Worm (Caenorhabditis elegans) whole organism, mixed stage, embryonic: ENCODE results near the gene F34D10.3.

Source experiments
- M03D4.4 ChIP-seq: sonication (generic microtip); optimal IDR thresholded peaks from 2 replicates; lab custom pipeline; 2017; ENCODE audit warnings: mild to moderate bottlenecking, missing genetic modification characterization, missing compliant biosample characterization
- bed-3 ChIP-seq: fragments of 200-800 bp; sonication (Bioruptor generic); optimal IDR thresholded peaks from 3 replicates; lab custom pipeline; 2018; ENCODE audit warnings: mild to moderate bottlenecking, missing genetic modification characterization, moderate library complexity, missing compliant biosample characterization
- blmp-1 ChIP-seq: fragments of 150-350 bp; optimal IDR thresholded peaks from 2 replicates; lab custom pipeline; 2014; ENCODE audit warnings: missing biosample characterization, missing genetic modification characterization
- ceh-39 ChIP-seq: fragments of 150-350 bp; optimal IDR thresholded peaks from 2 replicates; lab custom pipeline; 2014; ENCODE audit warnings: missing biosample characterization, missing genetic modification characterization
- ceh-43 ChIP-seq: fragments of 200-800 bp; sonication (Bioruptor generic); optimal IDR thresholded peaks from 2 replicates; lab custom pipeline; 2018; ENCODE audit warnings: mild to moderate bottlenecking, missing genetic modification characterization, moderate library complexity, missing compliant biosample characterization
- ceh-83 ChIP-seq: fragments of 200-800 bp; sonication (Bioruptor generic); optimal IDR thresholded peaks from 2 replicates; lab custom pipeline; 2018; ENCODE audit warnings: mild to moderate bottlenecking, missing genetic modification characterization, missing compliant biosample characterization
- ces-1 ChIP-seq: fragments of 150-350 bp; optimal IDR thresholded peaks from 2 replicates; lab custom pipeline; 2014; ENCODE audit warnings: missing biosample characterization, missing genetic modification reagents, missing genetic modification characterization
- drap-1 ChIP-seq: fragments of 200-800 bp; sonication (Bioruptor generic); optimal IDR thresholded peaks from 3 replicates; lab custom pipeline; 2018; ENCODE audit warnings: mild to moderate bottlenecking, missing genetic modification characterization, missing compliant biosample characterization
- elt-1 ChIP-seq: sonication (generic microtip); optimal IDR thresholded peaks from 2 replicates; lab custom pipeline; 2017; ENCODE audit warnings: missing genetic modification characterization, mild to moderate bottlenecking, missing compliant biosample characterization, antibody characterized with exemption, moderate library complexity, borderline replicate concordance; ENCODE audit not compliant: insufficient read depth
- elt-3 ChIP-seq: fragments of 150-350 bp; optimal IDR thresholded peaks from 2 replicates; lab custom pipeline; 2014; ENCODE audit warnings: missing biosample characterization, missing genetic modification characterization
- flh-1 ChIP-seq: fragments of 200-800 bp; sonication (Bioruptor generic); optimal IDR thresholded peaks from 2 replicates; lab custom pipeline; 2018; ENCODE audit warnings: mild to moderate bottlenecking, missing genetic modification characterization, moderate library complexity, missing compliant biosample characterization
- ham-2 ChIP-seq: fragments of 200-800 bp; sonication (Bioruptor generic); optimal IDR thresholded peaks from 2 replicates; lab custom pipeline; 2018; ENCODE audit warnings: mild to moderate bottlenecking, missing genetic modification characterization, missing compliant biosample characterization
- lin-13 ChIP-seq: fragments of 150-350 bp; optimal IDR thresholded peaks from 2 replicates; lab custom pipeline; 2014; ENCODE audit warnings: missing biosample characterization, missing genetic modification characterization
- lin-32 ChIP-seq: fragments of 200-800 bp; sonication (Bioruptor generic); optimal IDR thresholded peaks from 2 replicates; lab custom pipeline; 2018; ENCODE audit warnings: mild to moderate bottlenecking, missing genetic modification characterization, missing compliant biosample characterization
- mab-5 ChIP-seq: fragments of 150-350 bp; optimal IDR thresholded peaks from 2 replicates; lab custom pipeline; 2014; ENCODE audit warnings: missing biosample characterization, missing genetic modification characterization
- mep-1 ChIP-seq: fragments of 150-350 bp; optimal IDR thresholded peaks from 2 replicates; lab custom pipeline; 2017; ENCODE audit warnings: missing biosample characterization, missing genetic modification reagents, missing genetic modification characterization, inconsistent platforms
- mls-2 ChIP-seq: sonication (generic microtip); optimal IDR thresholded peaks from 2 replicates; lab custom pipeline; 2016; ENCODE audit warnings: mild to moderate bottlenecking, missing genetic modification characterization, moderate library complexity, missing compliant biosample characterization
- nhr-12 ChIP-seq: fragments of 150-350 bp; optimal IDR thresholded peaks from 2 replicates; lab custom pipeline; 2014; ENCODE audit warnings: missing biosample characterization, missing genetic modification characterization
- nhr-2 ChIP-seq: fragments of 150-350 bp; optimal IDR thresholded peaks from 2 replicates; lab custom pipeline; 2014; ENCODE audit warnings: missing biosample characterization, missing genetic modification characterization
- nhr-237 ChIP-seq: fragments of 150-350 bp; optimal IDR thresholded peaks from 2 replicates; lab custom pipeline; 2014; ENCODE audit warnings: missing biosample characterization, missing genetic modification characterization
- nhr-76 ChIP-seq: sonication (generic microtip); optimal IDR thresholded peaks from 2 replicates; lab custom pipeline; 2017; ENCODE audit warnings: missing biosample characterization, missing genetic modification characterization
- pha-4 ChIP-seq: fragments of 150-350 bp; optimal IDR thresholded peaks from 2 replicates; lab custom pipeline; 2018; ENCODE audit warnings: missing biosample characterization, missing genetic modification reagents, missing genetic modification characterization
- snpc-4 ChIP-seq: fragments of 150-350 bp; optimal IDR thresholded peaks from 2 replicates; lab custom pipeline; 2014; ENCODE audit warnings: missing biosample characterization, missing genetic modification characterization
- sptf-1 ChIP-seq: sonication (generic microtip); optimal IDR thresholded peaks from 2 replicates; lab custom pipeline; 2017; ENCODE audit warnings: mild to moderate bottlenecking, missing genetic modification characterization, moderate library complexity, missing compliant biosample characterization
- tbx-8 ChIP-seq: fragments of 200-800 bp; sonication (Bioruptor generic); optimal IDR thresholded peaks from 2 replicates; lab custom pipeline; 2018; ENCODE audit warnings: mild to moderate bottlenecking, missing genetic modification characterization, moderate library complexity, missing compliant biosample characterization
- unc-39 ChIP-seq: fragments of 150-350 bp; optimal IDR thresholded peaks from 2 replicates; lab custom pipeline; 2014; ENCODE audit warnings: missing biosample characterization, missing genetic modification characterization
- zip-8 ChIP-seq: fragments of 150-350 bp; optimal IDR thresholded peaks from 2 replicates; lab custom pipeline; 2014; ENCODE audit warnings: missing biosample characterization, missing genetic modification characterization
- ztf-11 ChIP-seq: fragments of 150-350 bp; optimal IDR thresholded peaks from 2 replicates; lab custom pipeline; 2014; ENCODE audit warnings: missing biosample characterization, missing genetic modification characterization

The F34D10.3 gene

ce11 chrIII:3716073-3716659, 17.9 kb upstream of the F34D10.3 start:
- TF ChIP-seq ztf-11 (tag; lab: Kevin White, UChicago): no peak
- TF ChIP-seq mep-1 (tag; lab: Kevin White, UChicago): peak; percentile 30
- TF ChIP-seq ces-1 (GFP tag; lab: Kevin White, UChicago): no peak
- no peak for TF ChIP-seq elt-3 (tag; lab: Kevin White, UChicago)

ce11 chrIII:3719564-3719963, 14.5 kb upstream of the F34D10.3 start, which contains the start of gene C14B1.8:
C14B1.8 (minus strand) TSS chrIII:3719680.
- peak; percentile 47 for TF ChIP-seq mep-1 (tag; lab: Kevin White, UChicago)
- peak; percentile 96 for TF ChIP-seq ces-1 (GFP tag; lab: Kevin White, UChicago)
- TF ChIP-seq ceh-43 (GFP tag; lab: Kevin White, UChicago): no peak

ce11 chrIII:3723726-3724125, 10.3 kb upstream of the F34D10.3 start:
- TF ChIP-seq ceh-39 (tag; lab: Kevin White, UChicago) (no peak), M03D4.4 (tag; lab: Kevin White, UChicago) (no peak)

- TF ChIP-seq unc-39: no peak
- no peak for TF ChIP-seq ham-2 (GFP tag; lab: Kevin White, UChicago)
- TF ChIP-seq, all 35 proteins: peak for 0
Measured at ce11 chrIII:3724880-3725279, 9.2 kb upstream of the F34D10.3 start, which contains the start of gene C14B1.12. C14B1.12 (minus strand) TSS chrIII:3724980.

- TF ChIP-seq ces-1 (GFP tag; lab: Kevin White, UChicago): no peak
- no peak for TF ChIP-seq nhr-76 (tag; lab: Kevin White, UChicago)
- TF ChIP-seq snpc-4 (tag; lab: Kevin White, UChicago): no peak
- no peak for TF ChIP-seq sptf-1 (tag; lab: Kevin White, UChicago)
- no peak for TF ChIP-seq blmp-1 (tag; lab: Kevin White, UChicago)
Measured at ce11 chrIII:3726443-3726842, 7.6 kb upstream of the F34D10.3 start, which contains the start of gene gldi-5. gldi-5 (minus strand) TSS chrIII:3726500.

- TF ChIP-seq ces-1 (GFP tag; lab: Kevin White, UChicago): no peak
Measured at ce11 chrIII:3729520-3729919, 4.5 kb upstream of the F34D10.3 start, which contains the start of gene F34D10.9. F34D10.9 (minus strand) TSS chrIII:3729620.

ce11 chrIII:3730475-3730874, 3.6 kb upstream of the F34D10.3 start, which contains the start of gene F34D10.8:
F34D10.8 (plus strand) TSS chrIII:3730775.
- TF ChIP-seq snpc-4 (tag; lab: Kevin White, UChicago) (no peak), zip-8 (tag; lab: Kevin White, UChicago) (no peak), mls-2 (tag; lab: Kevin White, UChicago) (no peak), blmp-1 (tag; lab: Kevin White, UChicago) (no peak), nhr-76 (tag; lab: Kevin White, UChicago) (no peak), bed-3 (no peak), drap-1 (GFP tag; lab: Kevin White, UChicago) (no peak), mep-1 (tag; lab: Kevin White, UChicago) (no peak), unc-39 (no peak), nhr-237 (tag; lab: Kevin White, UChicago) (no peak), flh-1 (GFP tag; lab: Kevin White, UChicago) (no peak), nhr-12 (no peak), ham-2 (GFP tag; lab: Kevin White, UChicago) (no peak), pha-4 (tag; lab: Kevin White, UChicago) (no peak)

ce11 chrIII:3734990-3735389, 935 bp downstream of the F34D10.3 start, which contains the start of gene evl-18:
evl-18 (minus strand) TSS chrIII:3735039.
- no peak for TF ChIP-seq mab-5 (tag; lab: Kevin White, UChicago)
- peak; percentile 2 for TF ChIP-seq tbx-8 (GFP tag; lab: Kevin White, UChicago)
- no peak for TF ChIP-seq lin-32 (GFP tag; lab: Kevin White, UChicago)
- TF ChIP-seq elt-1: no peak
- TF ChIP-seq nhr-2 (tag; lab: Kevin White, UChicago): peak; percentile 22
- TF ChIP-seq ceh-83 (GFP tag; lab: Kevin White, UChicago): no peak
- TF ChIP-seq nhr-12: no peak
- TF ChIP-seq lin-13 (tag; lab: Kevin White, UChicago): no peak
- TF ChIP-seq snpc-4 (tag; lab: Kevin White, UChicago): no peak
- peak; percentile 65 for TF ChIP-seq zip-8 (tag; lab: Kevin White, UChicago)
- no peak for TF ChIP-seq ceh-43 (GFP tag; lab: Kevin White, UChicago)
- peak; percentile 25 for TF ChIP-seq pha-4 (tag; lab: Kevin White, UChicago)
- no peak for TF ChIP-seq M03D4.4 (tag; lab: Kevin White, UChicago)
